Fruit fly (Drosophila melanogaster) whole organism, embryonic: ENCODE measurements around the gene Nse4.
A peak's percentile ranks its signal among the peaks of the same experiment; 100 is the strongest.

Experiments used
- Antp ChIP-seq: fragments of 200-800 bp; sonication (Bioruptor generic); optimal IDR thresholded peaks from 3 replicates; lab custom pipeline; 2016; ENCODE audit warnings: missing biosample characterization, missing genetic modification characterization
- CG10209 ChIP-seq: fragments of 200-800 bp; sonication (Bioruptor generic); optimal IDR thresholded peaks from 3 replicates; lab custom pipeline; 2017; ENCODE audit warnings: missing biosample characterization, mild to moderate bottlenecking, missing genetic modification characterization, missing genetic modification reagents
- CG10274 ChIP-seq: fragments of 200-800 bp; sonication (Bioruptor generic); optimal IDR thresholded peaks from 3 replicates; lab custom pipeline; 2017; ENCODE audit warnings: missing biosample characterization, mild to moderate bottlenecking, missing genetic modification characterization
- CG10366 ChIP-seq: fragments of 200-800 bp; sonication (Bioruptor generic); IDR thresholded peaks from 2 replicates; pipeline ENCODE4 v1.3.6; 2022; ENCODE audit warnings: missing biosample characterization, missing genetic modification characterization
- CG10979 ChIP-seq: fragments of 200-800 bp; sonication (Bioruptor generic); optimal IDR thresholded peaks from 2 replicates; lab custom pipeline; 2018; ENCODE audit warnings: missing biosample characterization, mild to moderate bottlenecking, missing genetic modification characterization, moderate library complexity
- CG11504 ChIP-seq: fragments of 200-800 bp; sonication (Bioruptor generic); optimal IDR thresholded peaks from 3 replicates; lab custom pipeline; 2019; ENCODE audit warnings: missing biosample characterization, mild to moderate bottlenecking, missing genetic modification characterization, moderate library complexity
- CG11695 ChIP-seq: fragments of 200-800 bp; sonication (Bioruptor generic); IDR thresholded peaks from 3 replicates; pipeline ENCODE4 v1.3.6; 2022; ENCODE audit warnings: missing biosample characterization, missing genetic modification characterization
- CG12769 ChIP-seq: fragments of 200-800 bp; sonication (Bioruptor generic); optimal IDR thresholded peaks from 2 replicates; lab custom pipeline; 2019; ENCODE audit warnings: missing biosample characterization, mild to moderate bottlenecking, missing genetic modification characterization, moderate library complexity
- CG1529 ChIP-seq: fragments of 200-800 bp; sonication (Bioruptor generic); optimal IDR thresholded peaks from 3 replicates; lab custom pipeline; 2018; ENCODE audit warnings: missing biosample characterization, missing genetic modification characterization
- CG18764 ChIP-seq: fragments of 200-800 bp; sonication (Bioruptor generic); optimal IDR thresholded peaks from 3 replicates; lab custom pipeline; 2016; ENCODE audit warnings: missing biosample characterization, missing genetic modification characterization
- CG31441 ChIP-seq: fragments of 200-800 bp; sonication (Bioruptor generic); IDR thresholded peaks from 2 replicates; pipeline ENCODE4 v1.3.6; 2022; ENCODE audit warnings: missing biosample characterization, missing genetic modification characterization
- CG3838 ChIP-seq: fragments of 200-800 bp; sonication (Bioruptor generic); optimal IDR thresholded peaks from 3 replicates; lab custom pipeline; 2016; ENCODE audit warnings: missing biosample characterization, missing genetic modification characterization
- CG4424 ChIP-seq: fragments of 200-800 bp; sonication (Bioruptor generic); optimal IDR thresholded peaks from 3 replicates; lab custom pipeline; 2016; ENCODE audit warnings: missing biosample characterization, missing genetic modification characterization
- CG6654 ChIP-seq: fragments of 200-800 bp; sonication (Bioruptor generic); optimal IDR thresholded peaks from 2 replicates; lab custom pipeline; 2017; ENCODE audit warnings: missing biosample characterization, mild to moderate bottlenecking, missing genetic modification characterization
- CG6765 ChIP-seq: fragments of 200-800 bp; sonication (Bioruptor generic); optimal IDR thresholded peaks from 3 replicates; lab custom pipeline; 2017; ENCODE audit warnings: missing biosample characterization, mild to moderate bottlenecking, missing genetic modification characterization
- CG7987 ChIP-seq: fragments of 200-800 bp; sonication (Bioruptor generic); optimal IDR thresholded peaks from 2 replicates; lab custom pipeline; 2018; ENCODE audit warnings: missing biosample characterization, mild to moderate bottlenecking, missing genetic modification characterization, moderate library complexity
- CG8478 ChIP-seq: fragments of >200 bp; optimal IDR thresholded peaks from 2 replicates; lab custom pipeline; 2018
- Deaf1 ChIP-seq: fragments of 200-800 bp; optimal IDR thresholded peaks from 3 replicates; lab custom pipeline; 2019; ENCODE audit warnings: missing biosample characterization, mild to moderate bottlenecking, missing genetic modification characterization, moderate library complexity
- Doc3 ChIP-seq: fragments of 200-800 bp; sonication (Bioruptor generic); IDR thresholded peaks from 3 replicates; pipeline ENCODE4 v1.3.6; 2022; ENCODE audit warnings: missing biosample characterization, missing genetic modification characterization; ENCODE audit not compliant: partially characterized antibody
- Drgx ChIP-seq: fragments of 200-800 bp; sonication (Bioruptor generic); IDR thresholded peaks from 2 replicates; pipeline ENCODE4 v1.3.6; 2022; ENCODE audit warnings: missing biosample characterization, missing genetic modification characterization
- Fer1 ChIP-seq: fragments of 200-800 bp; sonication (Bioruptor generic); optimal IDR thresholded peaks from 2 replicates; lab custom pipeline; 2017; ENCODE audit warnings: missing biosample characterization, mild to moderate bottlenecking, missing genetic modification characterization
- GATAe ChIP-seq: fragments of 200-800 bp; sonication (Bioruptor generic); conservative IDR thresholded peaks from 2 replicates; pipeline ENCODE4 v1.3.6; 2022; ENCODE audit warnings: missing biosample characterization, missing genetic modification characterization
- H2.0 ChIP-seq: fragments of 200-800 bp; sonication (Bioruptor generic); IDR thresholded peaks from 2 replicates; pipeline ENCODE4 v1.3.6; 2022; ENCODE audit warnings: missing biosample characterization, missing genetic modification characterization
- HLH3B ChIP-seq: fragments of 200-800 bp; sonication (Bioruptor generic); IDR thresholded peaks from 2 replicates; pipeline ENCODE4 v1.3.6; 2022; ENCODE audit warnings: missing biosample characterization, missing genetic modification characterization
- HLH54F ChIP-seq: fragments of 200-800 bp; sonication (Bioruptor generic); optimal IDR thresholded peaks from 3 replicates; lab custom pipeline; 2016; ENCODE audit warnings: missing biosample characterization, missing genetic modification characterization
- HmgD ChIP-seq: fragments of 200-800 bp; sonication (Bioruptor generic); optimal IDR thresholded peaks from 3 replicates; lab custom pipeline; 2016; ENCODE audit warnings: missing biosample characterization, missing genetic modification characterization
- HmgZ ChIP-seq: fragments of 200-800 bp; sonication (Bioruptor generic); optimal IDR thresholded peaks from 2 replicates; lab custom pipeline; 2018; ENCODE audit warnings: missing biosample characterization, mild to moderate bottlenecking, missing genetic modification characterization
- Hr51 ChIP-seq, 2 experiments: fragments of 200-800 bp; sonication (Bioruptor generic); optimal IDR thresholded peaks; 2 replicates in 1 of 2; 3 replicates in 1 of 2; lab custom pipeline; 2016 to 2018; ENCODE audit warnings: missing biosample characterization in 2 of 2, missing genetic modification characterization in 2 of 2, mild to moderate bottlenecking in 1 of 2, moderate library complexity in 1 of 2
- NC2α ChIP-seq: fragments of 200-800 bp; sonication (Bioruptor generic); optimal IDR thresholded peaks from 2 replicates; lab custom pipeline; 2016; ENCODE audit warnings: missing biosample characterization, missing genetic modification characterization
- Nf-YC ChIP-seq: fragments of 200-800 bp; optimal IDR thresholded peaks from 3 replicates; lab custom pipeline; 2019; ENCODE audit warnings: missing biosample characterization, mild to moderate bottlenecking, missing genetic modification characterization, moderate library complexity
- Ptx1 ChIP-seq: fragments of 200-800 bp; sonication (Bioruptor generic); IDR thresholded peaks from 2 replicates; pipeline ENCODE4 v1.3.6; 2022; ENCODE audit warnings: missing biosample characterization, missing genetic modification characterization
- Sin3A ChIP-seq: fragments of >200 bp; optimal IDR thresholded peaks from 2 replicates; lab custom pipeline; 2018
- Sry-β ChIP-seq: fragments of 200-800 bp; sonication (Bioruptor generic); optimal IDR thresholded peaks from 2 replicates; lab custom pipeline; 2018; ENCODE audit warnings: missing biosample characterization, mild to moderate bottlenecking, missing genetic modification characterization, moderate library complexity
- Stat92E ChIP-seq, 3 experiments: fragments of >200 bp in 2 of 3; fragments of 200-800 bp in 1 of 3; sonication (Bioruptor generic) in 1 of 3; optimal IDR thresholded peaks; 2 replicates each; lab custom pipeline; 2017 to 2019; ENCODE audit warnings: missing biosample characterization in 3 of 3, missing genetic modification characterization in 3 of 3, mild to moderate bottlenecking in 1 of 3, moderate library complexity in 1 of 3
- az2 ChIP-seq: fragments of 200-800 bp; sonication (Bioruptor generic); optimal IDR thresholded peaks from 3 replicates; lab custom pipeline; 2016; ENCODE audit warnings: missing biosample characterization, missing genetic modification characterization
- bowl ChIP-seq: fragments of 200-800 bp; sonication (Bioruptor generic); IDR thresholded peaks from 2 replicates; pipeline ENCODE4 v1.3.6; 2022; ENCODE audit warnings: missing biosample characterization, missing genetic modification characterization
- crol ChIP-seq: fragments of 200-800 bp; sonication (Bioruptor generic); IDR thresholded peaks from 2 replicates; pipeline ENCODE4 v1.3.6; 2022; ENCODE audit warnings: missing biosample characterization, missing genetic modification characterization
- disco-r ChIP-seq: fragments of 200-800 bp; sonication (Bioruptor generic); optimal IDR thresholded peaks from 2 replicates; lab custom pipeline; 2016; ENCODE audit warnings: missing biosample characterization, missing genetic modification characterization
- fd3F ChIP-seq: fragments of 200-800 bp; sonication (Bioruptor generic); optimal IDR thresholded peaks from 2 replicates; lab custom pipeline; 2018; ENCODE audit warnings: missing biosample characterization, mild to moderate bottlenecking, missing genetic modification characterization, moderate library complexity
- grau ChIP-seq: fragments of 200-800 bp; optimal IDR thresholded peaks from 3 replicates; lab custom pipeline; 2019; ENCODE audit warnings: missing biosample characterization, mild to moderate bottlenecking, missing genetic modification characterization, moderate library complexity
- gsb-n ChIP-seq: fragments of 200-800 bp; sonication (Bioruptor generic); optimal IDR thresholded peaks from 3 replicates; lab custom pipeline; 2018; ENCODE audit warnings: missing biosample characterization, mild to moderate bottlenecking, missing genetic modification characterization
- jumu ChIP-seq: fragments of 200-800 bp; sonication (Bioruptor generic); optimal IDR thresholded peaks from 3 replicates; lab custom pipeline; 2016; ENCODE audit warnings: missing biosample characterization, missing genetic modification characterization
- kah ChIP-seq: fragments of 200-800 bp; sonication (Bioruptor generic); optimal IDR thresholded peaks from 2 replicates; lab custom pipeline; 2018; ENCODE audit warnings: missing biosample characterization, mild to moderate bottlenecking, missing genetic modification characterization
- kni ChIP-seq: fragments of 200-800 bp; sonication (Bioruptor generic); optimal IDR thresholded peaks from 3 replicates; lab custom pipeline; 2017; ENCODE audit warnings: mild to moderate bottlenecking, missing biosample characterization, missing genetic modification reagents, missing genetic modification characterization
- peb ChIP-seq: fragments of 200-800 bp; sonication (Bioruptor generic); IDR thresholded peaks from 2 replicates; pipeline ENCODE4 v1.3.6; 2022; ENCODE audit warnings: missing biosample characterization, missing genetic modification characterization
- pho ChIP-seq: fragments of 200-800 bp; sonication (Bioruptor generic); optimal IDR thresholded peaks from 2 replicates; lab custom pipeline; 2016; ENCODE audit warnings: missing biosample characterization, missing genetic modification characterization
- pita ChIP-seq: fragments of 200-800 bp; sonication (Bioruptor generic); optimal IDR thresholded peaks from 2 replicates; lab custom pipeline; 2017; ENCODE audit warnings: missing biosample characterization, mild to moderate bottlenecking, missing genetic modification characterization
- pzg ChIP-seq: fragments of 200-800 bp; sonication (Bioruptor generic); optimal IDR thresholded peaks from 3 replicates; lab custom pipeline; 2018; ENCODE audit warnings: missing biosample characterization, mild to moderate bottlenecking, missing genetic modification characterization, moderate library complexity
- ro ChIP-seq: fragments of 200-800 bp; sonication (Bioruptor generic); IDR thresholded peaks from 2 replicates; pipeline ENCODE4 v1.3.6; 2022; ENCODE audit warnings: missing biosample characterization, missing genetic modification characterization
- row ChIP-seq: fragments of 200-800 bp; sonication (Bioruptor generic); IDR thresholded peaks from 3 replicates; pipeline ENCODE4 v1.3.6; 2022; ENCODE audit warnings: missing biosample characterization, missing genetic modification characterization
- toy ChIP-seq: fragments of 200-800 bp; sonication (Bioruptor generic); IDR thresholded peaks from 2 replicates; pipeline ENCODE4 v1.3.6; 2022; ENCODE audit warnings: missing biosample characterization, missing genetic modification characterization
- unc-4 ChIP-seq: fragments of 200-800 bp; sonication (Bioruptor generic); IDR thresholded peaks from 2 replicates; pipeline ENCODE4 v1.3.6; 2022; ENCODE audit warnings: missing biosample characterization, missing genetic modification characterization; ENCODE audit not compliant: partially characterized antibody
- wor ChIP-seq: fragments of 200-800 bp; sonication (Bioruptor generic); IDR thresholded peaks from 2 replicates; pipeline ENCODE4 v1.3.6; 2022; ENCODE audit warnings: missing biosample characterization, missing genetic modification characterization

Gene Nse4

dm6 chr2L:10479859-10480258, 40.6 kb downstream of the Nse4 start (continued):
- no peak for TF ChIP-seq disco-r (GFP tag; lab: Kevin White, UChicago)
- TF ChIP-seq toy (GFP tag; lab: Robert Waterston, UW) = no peak
- no peak for TF ChIP-seq ro
- no peak for TF ChIP-seq Sry-β (GFP tag; lab: Kevin White, UChicago)
- peak; percentile 45; the same call in 1 of the 2 replicates for TF ChIP-seq unc-4 (GFP tag; lab: Robert Waterston, UW)
- TF ChIP-seq Deaf1 (tag; lab: Kevin White, UChicago) = no peak
- no peak for TF ChIP-seq kah (GFP tag; lab: Kevin White, UChicago)
- TF ChIP-seq bowl (GFP tag; lab: Robert Waterston, UW) = no peak
- no peak for TF ChIP-seq CG12769 (tag; lab: Kevin White, UChicago)
- TF ChIP-seq Drgx (GFP tag; lab: Robert Waterston, UW) = no peak
- no peak for TF ChIP-seq CG6654
- no peak for TF ChIP-seq jumu
- peak; percentile 66 for TF ChIP-seq GATAe
- TF ChIP-seq fd3F (GFP tag; lab: Kevin White, UChicago) = no peak
- TF ChIP-seq H2.0 (GFP tag; lab: Robert Waterston, UW) = no peak
- no peak for TF ChIP-seq Sin3A (lab: Kevin White, UChicago)
- no peak for TF ChIP-seq gsb-n (tag; lab: Kevin White, UChicago)
- TF ChIP-seq crol (GFP tag; lab: Robert Waterston, UW) = no peak; the same call in 1 of the 2 replicates
- TF ChIP-seq kni (GFP tag; lab: Kevin White, UChicago) = peak; percentile 44
- no peak for TF ChIP-seq Fer1 (GFP tag; lab: Kevin White, UChicago)
- TF ChIP-seq Doc3 (GFP tag; lab: Robert Waterston, UW) = no peak
- no peak for TF ChIP-seq CG18764 (GFP tag; lab: Kevin White, UChicago)
- no peak for TF ChIP-seq CG11695
- TF ChIP-seq Ptx1 (GFP tag; lab: Robert Waterston, UW) = no peak
- no peak for TF ChIP-seq CG1529 (GFP tag; lab: Kevin White, UChicago)
- no peak for TF ChIP-seq Hr51 (GFP tag; optimal IDR thresholded peaks at IDR 0.05; lab: Kevin White, UChicago)
- no peak for TF ChIP-seq CG3838
- no peak for TF ChIP-seq HLH3B (GFP tag; lab: Robert Waterston, UW)
- TF ChIP-seq az2 = no peak
- no peak for TF ChIP-seq Antp (GFP tag; lab: Kevin White, UChicago)
- no peak for TF ChIP-seq wor (GFP tag; lab: Robert Waterston, UW)
- no peak for TF ChIP-seq peb (GFP tag; lab: Robert Waterston, UW)
- TF ChIP-seq pita = no peak
- TF ChIP-seq CG31441 = no peak
- TF ChIP-seq CG11504 (tag; lab: Kevin White, UChicago) = no peak
- no peak for TF ChIP-seq row (GFP tag; lab: Robert Waterston, UW)
- TF ChIP-seq CG10209 (GFP tag; lab: Kevin White, UChicago) = no peak
- no peak for TF ChIP-seq CG6765 (GFP tag; lab: Kevin White, UChicago)
- peak; percentile 4 for TF ChIP-seq HmgD (GFP tag; lab: Kevin White, UChicago)
- no peak for TF ChIP-seq NC2α
- TF ChIP-seq CG10366 (GFP tag; lab: Robert Waterston, UW) = no peak
- TF ChIP-seq HLH54F (GFP tag; lab: Kevin White, UChicago) = no peak
- TF ChIP-seq HmgZ (tag; lab: Kevin White, UChicago) = peak; percentile 26
- peak; percentile 58 for TF ChIP-seq pzg
- no peak for TF ChIP-seq CG4424 (GFP tag; lab: Kevin White, UChicago)
- TF ChIP-seq Stat92E (GFP tag; optimal IDR thresholded peaks at IDR 0.05; lab: Kevin White, UChicago) = no peak
- TF ChIP-seq CG8478 (lab: Kevin White, UChicago) = no peak
- no peak for TF ChIP-seq CG7987 (GFP tag; lab: Kevin White, UChicago)
- no peak for TF ChIP-seq CG10979 (tag; lab: Kevin White, UChicago)
- TF ChIP-seq grau (tag; lab: Kevin White, UChicago) = no peak
- no peak for TF ChIP-seq CG10274
- TF ChIP-seq pho (GFP tag; lab: Kevin White, UChicago) = no peak
- no peak for TF ChIP-seq Nf-YC (tag; lab: Kevin White, UChicago)
